Worm (Caenorhabditis elegans) whole organism, L2 larva: ENCODE results near the gene srbc-30.

ENCODE experiments used
- ama-1 ChIP-seq: fragments of 150-350 bp; optimal IDR thresholded peaks from 2 replicates; lab custom pipeline; 2018; ENCODE audit warnings: inconsistent platforms
- lin-39 ChIP-seq: fragments of 150-350 bp; optimal IDR thresholded peaks from 2 replicates; lab custom pipeline; 2014; ENCODE audit warnings: missing biosample characterization, missing genetic modification reagents, missing genetic modification characterization
- mdl-1 ChIP-seq, 2 experiments: fragments of 150-350 bp in 1 of 2; sonication (generic microtip) in 1 of 2; optimal IDR thresholded peaks; 2 replicates each; lab custom pipeline; 2017; ENCODE audit warnings: missing biosample characterization in 2 of 2, missing genetic modification characterization in 2 of 2
- nhr-237 ChIP-seq: fragments of 150-350 bp; optimal IDR thresholded peaks from 2 replicates; lab custom pipeline; 2014; ENCODE audit warnings: missing biosample characterization, missing genetic modification characterization
- peb-1 ChIP-seq: fragments of 150-350 bp; optimal IDR thresholded peaks from 2 replicates; lab custom pipeline; 2014; ENCODE audit warnings: missing biosample characterization, missing genetic modification characterization
- ztf-11 ChIP-seq: sonication (generic microtip); optimal IDR thresholded peaks from 2 replicates; lab custom pipeline; 2017; ENCODE audit warnings: missing biosample characterization, missing genetic modification characterization

- TF ChIP-seq ama-1 (lab: Kevin White, UChicago) (no peak), mdl-1 (tag; optimal IDR thresholded peaks at IDR 0.05; lab: Kevin White, UChicago) (no peak), ztf-11 (tag; lab: Kevin White, UChicago) (no peak), lin-39 (no peak), peb-1 (tag; lab: Kevin White, UChicago) (no peak), nhr-237 (tag; lab: Kevin White, UChicago) (no peak)
These were observed 20.3 kb downstream of the srbc-30 start, which contains the start of gene slc-28.2 for ce11 chrV:3459919-3460318.
